Worm (Caenorhabditis elegans) whole organism, L1 larva: Measurements from ENCODE around the gene F55C12.6.

ENCODE experiments used
- dpl-1 ChIP-seq, 3 experiments: fragments of 150-350 bp in 2 of 3; sonication (generic microtip) in 1 of 3; optimal IDR thresholded peaks; 2 replicates each; lab custom pipeline; 2014 to 2017; ENCODE audit warnings: missing biosample characterization in 3 of 3, missing genetic modification characterization in 3 of 3, missing genetic modification reagents in 3 of 3
- egl-13 ChIP-seq: sonication (generic microtip); optimal IDR thresholded peaks from 2 replicates; lab custom pipeline; 2016; ENCODE audit warnings: missing genotype, missing genetic modification reagents, missing genetic modification characterization, missing compliant biosample characterization
- lin-39 ChIP-seq: fragments of 150-350 bp; optimal IDR thresholded peaks from 2 replicates; lab custom pipeline; 2014; ENCODE audit warnings: missing biosample characterization, missing genetic modification reagents, missing genetic modification characterization
- unc-130 ChIP-seq: fragments of 150-350 bp; optimal IDR thresholded peaks from 2 replicates; lab custom pipeline; 2017; ENCODE audit warnings: missing biosample characterization, missing genetic modification characterization, inconsistent platforms

DNA sequence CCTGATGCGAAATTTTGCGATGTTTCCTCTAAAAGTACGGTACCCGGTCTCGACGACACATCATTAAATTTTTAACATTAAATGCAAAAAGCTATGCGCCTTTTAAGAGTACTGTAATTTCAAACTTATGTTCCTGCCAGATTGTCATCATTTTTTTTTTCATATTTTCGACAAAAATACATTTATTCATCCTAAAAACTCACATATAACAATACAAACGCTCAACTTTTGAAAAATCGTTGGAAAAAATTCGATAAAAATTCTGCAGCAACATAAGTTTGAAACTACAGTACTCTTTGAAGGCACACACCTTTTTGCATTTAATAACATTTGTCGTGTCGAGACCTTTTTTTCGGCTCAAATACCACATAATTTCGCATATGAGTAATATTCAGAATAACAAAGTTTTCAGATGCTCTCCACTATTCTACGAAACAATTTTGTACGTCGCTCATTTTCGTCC lies 41.1 kb upstream of the F55C12.6 start, which contains the start of gene frh-1:
- no peak for TF ChIP-seq unc-130 (tag; lab: Kevin White, UChicago)
- TF ChIP-seq lin-39, result no peak
- no peak for TF ChIP-seq egl-13
- TF ChIP-seq dpl-1 (GFP tag; optimal IDR thresholded peaks at IDR 0.05; lab: Kevin White, UChicago), result no peak
